Worm (Caenorhabditis elegans) whole organism, mixed stage, embryonic: ENCODE data around the gene chil-16.

Experiments used
- bed-3 ChIP-seq: fragments of 200-800 bp; sonication (Bioruptor generic); optimal IDR thresholded peaks from 3 replicates; lab custom pipeline; 2018; ENCODE audit warnings: mild to moderate bottlenecking, missing genetic modification characterization, moderate library complexity, missing compliant biosample characterization
- blmp-1 ChIP-seq: fragments of 150-350 bp; optimal IDR thresholded peaks from 2 replicates; lab custom pipeline; 2014; ENCODE audit warnings: missing biosample characterization, missing genetic modification characterization
- ceh-39 ChIP-seq: fragments of 150-350 bp; optimal IDR thresholded peaks from 2 replicates; lab custom pipeline; 2014; ENCODE audit warnings: missing biosample characterization, missing genetic modification characterization
- ceh-43 ChIP-seq: fragments of 200-800 bp; sonication (Bioruptor generic); optimal IDR thresholded peaks from 2 replicates; lab custom pipeline; 2018; ENCODE audit warnings: mild to moderate bottlenecking, missing genetic modification characterization, moderate library complexity, missing compliant biosample characterization
- ceh-83 ChIP-seq: fragments of 200-800 bp; sonication (Bioruptor generic); optimal IDR thresholded peaks from 2 replicates; lab custom pipeline; 2018; ENCODE audit warnings: mild to moderate bottlenecking, missing genetic modification characterization, missing compliant biosample characterization
- ces-1 ChIP-seq: fragments of 150-350 bp; optimal IDR thresholded peaks from 2 replicates; lab custom pipeline; 2014; ENCODE audit warnings: missing biosample characterization, missing genetic modification reagents, missing genetic modification characterization
- cnd-1 ChIP-seq: fragments of 200-800 bp; sonication (Bioruptor generic); optimal IDR thresholded peaks from 2 replicates; lab custom pipeline; 2018; ENCODE audit warnings: mild to moderate bottlenecking, missing genetic modification characterization, missing compliant biosample characterization
- drap-1 ChIP-seq: fragments of 200-800 bp; sonication (Bioruptor generic); optimal IDR thresholded peaks from 3 replicates; lab custom pipeline; 2018; ENCODE audit warnings: mild to moderate bottlenecking, missing genetic modification characterization, missing compliant biosample characterization
- elt-3 ChIP-seq: fragments of 150-350 bp; optimal IDR thresholded peaks from 2 replicates; lab custom pipeline; 2014; ENCODE audit warnings: missing biosample characterization, missing genetic modification characterization
- flh-1 ChIP-seq: fragments of 200-800 bp; sonication (Bioruptor generic); optimal IDR thresholded peaks from 2 replicates; lab custom pipeline; 2018; ENCODE audit warnings: mild to moderate bottlenecking, missing genetic modification characterization, moderate library complexity, missing compliant biosample characterization
- ham-2 ChIP-seq: fragments of 200-800 bp; sonication (Bioruptor generic); optimal IDR thresholded peaks from 2 replicates; lab custom pipeline; 2018; ENCODE audit warnings: mild to moderate bottlenecking, missing genetic modification characterization, missing compliant biosample characterization
- hlh-1 ChIP-seq: fragments of 150-350 bp; optimal IDR thresholded peaks from 2 replicates; lab custom pipeline; 2014; ENCODE audit warnings: missing biosample characterization, missing genetic modification reagents, missing genetic modification characterization
- lin-13 ChIP-seq: fragments of 150-350 bp; optimal IDR thresholded peaks from 2 replicates; lab custom pipeline; 2014; ENCODE audit warnings: missing biosample characterization, missing genetic modification characterization
- lin-32 ChIP-seq: fragments of 200-800 bp; sonication (Bioruptor generic); optimal IDR thresholded peaks from 2 replicates; lab custom pipeline; 2018; ENCODE audit warnings: mild to moderate bottlenecking, missing genetic modification characterization, missing compliant biosample characterization
- mab-5 ChIP-seq: fragments of 150-350 bp; optimal IDR thresholded peaks from 2 replicates; lab custom pipeline; 2014; ENCODE audit warnings: missing biosample characterization, missing genetic modification characterization
- mep-1 ChIP-seq: fragments of 150-350 bp; optimal IDR thresholded peaks from 2 replicates; lab custom pipeline; 2017; ENCODE audit warnings: missing biosample characterization, missing genetic modification reagents, missing genetic modification characterization, inconsistent platforms
- mls-2 ChIP-seq: sonication (generic microtip); optimal IDR thresholded peaks from 2 replicates; lab custom pipeline; 2016; ENCODE audit warnings: mild to moderate bottlenecking, missing genetic modification characterization, moderate library complexity, missing compliant biosample characterization
- nhr-12 ChIP-seq: fragments of 150-350 bp; optimal IDR thresholded peaks from 2 replicates; lab custom pipeline; 2014; ENCODE audit warnings: missing biosample characterization, missing genetic modification characterization
- nhr-2 ChIP-seq: fragments of 150-350 bp; optimal IDR thresholded peaks from 2 replicates; lab custom pipeline; 2014; ENCODE audit warnings: missing biosample characterization, missing genetic modification characterization
- nhr-237 ChIP-seq: fragments of 150-350 bp; optimal IDR thresholded peaks from 2 replicates; lab custom pipeline; 2014; ENCODE audit warnings: missing biosample characterization, missing genetic modification characterization
- nhr-28 ChIP-seq: fragments of 150-350 bp; optimal IDR thresholded peaks from 2 replicates; lab custom pipeline; 2014; ENCODE audit warnings: missing biosample characterization, missing genetic modification characterization
- nhr-76 ChIP-seq: sonication (generic microtip); optimal IDR thresholded peaks from 2 replicates; lab custom pipeline; 2017; ENCODE audit warnings: missing biosample characterization, missing genetic modification characterization
- pha-4 ChIP-seq: fragments of 150-350 bp; optimal IDR thresholded peaks from 2 replicates; lab custom pipeline; 2018; ENCODE audit warnings: missing biosample characterization, missing genetic modification reagents, missing genetic modification characterization
- snpc-4 ChIP-seq: fragments of 150-350 bp; optimal IDR thresholded peaks from 2 replicates; lab custom pipeline; 2014; ENCODE audit warnings: missing biosample characterization, missing genetic modification characterization
- sptf-1 ChIP-seq: sonication (generic microtip); optimal IDR thresholded peaks from 2 replicates; lab custom pipeline; 2017; ENCODE audit warnings: mild to moderate bottlenecking, missing genetic modification characterization, moderate library complexity, missing compliant biosample characterization
- tbx-8 ChIP-seq: fragments of 200-800 bp; sonication (Bioruptor generic); optimal IDR thresholded peaks from 2 replicates; lab custom pipeline; 2018; ENCODE audit warnings: mild to moderate bottlenecking, missing genetic modification characterization, moderate library complexity, missing compliant biosample characterization
- unc-120 ChIP-seq: sonication (generic microtip); optimal IDR thresholded peaks from 2 replicates; lab custom pipeline; 2017; ENCODE audit warnings: missing genetic modification characterization, missing compliant biosample characterization; ENCODE audit not compliant: poor library complexity, severe bottlenecking
- unc-39 ChIP-seq: fragments of 150-350 bp; optimal IDR thresholded peaks from 2 replicates; lab custom pipeline; 2014; ENCODE audit warnings: missing biosample characterization, missing genetic modification characterization
- unc-62 ChIP-seq: fragments of 150-350 bp; optimal IDR thresholded peaks from 2 replicates; lab custom pipeline; 2014; ENCODE audit warnings: missing biosample characterization, missing genetic modification reagents, missing genetic modification characterization

chil-16 gene

ce11 chrII:9407469-9407868 lies 34.3 kb downstream of the chil-16 start, which contains the start of gene arrd-2:
arrd-2 (plus strand) TSS chrII:9407769.
- TF ChIP-seq bed-3 (GFP tag; lab: Kevin White, UChicago): no peak
- no peak for TF ChIP-seq drap-1 (GFP tag; lab: Kevin White, UChicago)
- TF ChIP-seq nhr-12: no peak
- TF ChIP-seq ces-1 (GFP tag; lab: Kevin White, UChicago): no peak
- no peak for TF ChIP-seq ham-2 (GFP tag; lab: Kevin White, UChicago)
- no peak for TF ChIP-seq mls-2 (tag; lab: Kevin White, UChicago)
- no peak for TF ChIP-seq sptf-1
- TF ChIP-seq lin-32 (GFP tag; lab: Kevin White, UChicago): no peak
- TF ChIP-seq unc-120: no peak

- TF ChIP-seq elt-3 (tag; lab: Kevin White, UChicago): no peak
- TF ChIP-seq nhr-76: no peak
- no peak for TF ChIP-seq sptf-1
- TF ChIP-seq nhr-237: no peak
- TF ChIP-seq flh-1: no peak
- TF ChIP-seq ceh-43 (GFP tag; lab: Kevin White, UChicago): no peak
- no peak for TF ChIP-seq hlh-1 (tag; lab: Kevin White, UChicago)
- no peak for TF ChIP-seq mep-1 (tag; lab: Kevin White, UChicago)
- no peak for TF ChIP-seq unc-62 (GFP tag; lab: Kevin White, UChicago)
- TF ChIP-seq mls-2 (tag; lab: Kevin White, UChicago): no peak
- TF ChIP-seq cnd-1 (tag; lab: Kevin White, UChicago): no peak
- no peak for TF ChIP-seq bed-3 (GFP tag; lab: Kevin White, UChicago)
Observed at ce11 chrII:9407020-9407419, 34.7 kb downstream of the chil-16 start, which contains the start of gene mpz-6. mpz-6 (minus strand) TSS chrII:9407120.

- no peak for TF ChIP-seq ceh-43 (GFP tag; lab: Kevin White, UChicago)
- TF ChIP-seq mab-5 (tag; lab: Kevin White, UChicago): no peak
- TF ChIP-seq snpc-4: no peak
- no peak for TF ChIP-seq unc-62 (GFP tag; lab: Kevin White, UChicago)
Observed at ce11 chrII:9403846-9404245, 37.9 kb downstream of the chil-16 start, which contains the start of gene Y51B9A.5. Y51B9A.5 (plus strand) TSS chrII:9404146.

- TF ChIP-seq unc-62 (GFP tag; lab: Kevin White, UChicago) (no peak), ceh-43 (GFP tag; lab: Kevin White, UChicago) (no peak), cnd-1 (tag; lab: Kevin White, UChicago) (no peak), pha-4 (tag; lab: Kevin White, UChicago) (no peak), nhr-237 (no peak), ceh-39 (no peak), lin-32 (GFP tag; lab: Kevin White, UChicago) (no peak), nhr-12 (no peak), mab-5 (tag; lab: Kevin White, UChicago) (no peak), unc-120 (no peak)
Observed at ce11 chrII:9403087-9403486, 38.7 kb downstream of the chil-16 start, which contains the start of gene Y51B9A.6. Y51B9A.6 (minus strand) TSS chrII:9403187.

ce11 chrII:9399746-9400145 lies 42.0 kb downstream of the chil-16 start, which contains the start of gene Y51B9A.7:
Y51B9A.7 (plus strand) TSS chrII:9400046.
- TF ChIP-seq nhr-12: no peak
- TF ChIP-seq unc-39 (tag; lab: Kevin White, UChicago): no peak
- TF ChIP-seq pha-4 (tag; lab: Kevin White, UChicago): no peak
- no peak for TF ChIP-seq nhr-2 (tag; lab: Kevin White, UChicago)
- TF ChIP-seq bed-3 (GFP tag; lab: Kevin White, UChicago): no peak
- TF ChIP-seq mep-1 (tag; lab: Kevin White, UChicago): no peak
- no peak for TF ChIP-seq hlh-1 (tag; lab: Kevin White, UChicago)
- TF ChIP-seq ceh-83: no peak
- no peak for TF ChIP-seq flh-1
- no peak for TF ChIP-seq blmp-1 (tag; lab: Kevin White, UChicago)
- no peak for TF ChIP-seq ceh-43 (GFP tag; lab: Kevin White, UChicago)
- TF ChIP-seq snpc-4: no peak
- TF ChIP-seq unc-120: no peak
- no peak for TF ChIP-seq lin-13
- no peak for TF ChIP-seq nhr-76
- TF ChIP-seq nhr-28 (tag; lab: Kevin White, UChicago): no peak
- TF ChIP-seq lin-32 (GFP tag; lab: Kevin White, UChicago): no peak
- TF ChIP-seq, all 35 proteins: peak for 0

- TF ChIP-seq ces-1 (GFP tag; lab: Kevin White, UChicago) (no peak), snpc-4 (no peak), pha-4 (tag; lab: Kevin White, UChicago) (no peak), nhr-76 (no peak), tbx-8 (GFP tag; lab: Kevin White, UChicago) (no peak), hlh-1 (tag; lab: Kevin White, UChicago) (no peak), mep-1 (tag; lab: Kevin White, UChicago) (no peak), nhr-237 (no peak)
Observed at ce11 chrII:9398370-9398901, 43.3 kb downstream of the chil-16 start, which contains the start of the genes Y51B9A.14 and Y51B9A.8. Y51B9A.14 (minus strand) TSS chrII:9398470. Y51B9A.8 (plus strand) TSS chrII:9398851.
